Worm (Caenorhabditis elegans) whole organism, late embryonic: Measurements from ENCODE around the gene ins-31.

Source experiments
- F13H6.1 ChIP-seq: sonication (generic microtip); optimal IDR thresholded peaks from 2 replicates; lab custom pipeline; 2016; ENCODE audit warnings: missing genetic modification characterization, missing compliant biosample characterization
- K09A11.1 ChIP-seq: sonication (generic microtip); optimal IDR thresholded peaks from 2 replicates; lab custom pipeline; 2017; ENCODE audit warnings: antibody characterized with exemption, mild to moderate bottlenecking, missing genetic modification characterization, missing compliant biosample characterization; ENCODE audit not compliant: insufficient read depth
- ahr-1 ChIP-seq: sonication (generic microtip); optimal IDR thresholded peaks from 2 replicates; lab custom pipeline; 2016; ENCODE audit warnings: missing genetic modification characterization, missing compliant biosample characterization
- ceh-19 ChIP-seq: fragments of 200-800 bp; sonication (Bioruptor generic); optimal IDR thresholded peaks from 2 replicates; lab custom pipeline; 2018; ENCODE audit warnings: mild to moderate bottlenecking, missing genetic modification characterization, missing compliant biosample characterization
- nhr-11 ChIP-seq: fragments of 150-350 bp; optimal IDR thresholded peaks from 2 replicates; lab custom pipeline; 2014; ENCODE audit warnings: missing biosample characterization, missing genetic modification characterization
- pha-4 ChIP-seq: fragments of 150-350 bp; optimal IDR thresholded peaks from 2 replicates; lab custom pipeline; 2018; ENCODE audit warnings: missing biosample characterization, missing genetic modification reagents, missing genetic modification characterization
- unc-42 ChIP-seq: sonication (generic microtip); optimal IDR thresholded peaks from 2 replicates; lab custom pipeline; 2016; ENCODE audit warnings: missing genotype, missing genetic modification characterization, missing compliant biosample characterization
- unc-55 ChIP-seq: sonication (generic microtip); optimal IDR thresholded peaks from 2 replicates; lab custom pipeline; 2017; ENCODE audit warnings: missing biosample characterization, missing genetic modification reagents, missing genetic modification characterization

ce11 chrII:3129007-3129406, 2.2 kb downstream of the ins-31 start, which contains the start of gene chil-24:
- TF ChIP-seq unc-55 (GFP tag; lab: Kevin White, UChicago) (no peak), nhr-11 (no peak), ahr-1 (tag; lab: Kevin White, UChicago) (no peak), unc-42 (tag; lab: Kevin White, UChicago) (no peak), pha-4 (tag; lab: Kevin White, UChicago) (no peak), F13H6.1 (tag; lab: Kevin White, UChicago) (no peak), K09A11.1 (tag; lab: Kevin White, UChicago) (no peak), ceh-19 (GFP tag; lab: Kevin White, UChicago) (no peak)
